Worm (Caenorhabditis elegans): Measurements from ENCODE around the gene K06H6.5.

DNA sequence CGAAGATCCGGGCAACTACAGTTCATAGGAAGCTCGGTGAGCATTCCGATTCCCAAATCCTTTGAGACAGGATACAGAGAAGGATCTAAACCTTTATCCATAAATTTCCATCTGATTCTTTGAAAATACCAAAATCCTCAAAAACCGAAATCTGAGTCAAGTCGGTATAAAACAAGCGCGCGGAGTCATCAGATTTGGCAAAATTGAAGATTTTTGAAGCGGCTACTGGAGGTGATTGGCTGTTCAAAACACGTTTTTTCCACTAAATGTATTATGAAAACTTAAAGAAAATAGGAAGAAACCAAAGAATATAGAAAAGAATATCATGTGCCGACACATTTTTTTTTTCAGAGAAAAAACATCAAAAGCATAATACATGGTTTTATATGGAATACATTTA lies 1.5 kb upstream of the K06H6.5 start, which contains the start of gene C14C6.13:
- TF ChIP-seq dpl-1 (GFP tag; optimal IDR thresholded peaks at IDR 0.05) (no peak), mdl-1 (tag; optimal IDR thresholded peaks at IDR 0.05) (no peak), daf-12 (tag; optimal IDR thresholded peaks at IDR 0.05) (no peak), ZK546.5 (tag; optimal IDR thresholded peaks at IDR 0.05) (no peak), nhr-10 (tag; optimal IDR thresholded peaks at IDR 0.05) (no peak), nhr-77 (tag; optimal IDR thresholded peaks at IDR 0.05) (no peak), lim-7 (GFP tag; IDR thresholded peaks at IDR 0.05) (no peak), ctbp-1 (GFP tag; IDR thresholded peaks at IDR 0.05) (no peak), duxl-1 (tag; optimal IDR thresholded peaks at IDR 0.05; ENCODE audit: poor library complexity) (no peak), nhr-11 (tag; optimal IDR thresholded peaks at IDR 0.05) (no peak), ceh-28 (tag; optimal IDR thresholded peaks at IDR 0.05) (no peak), mxl-3 (GFP tag; optimal IDR thresholded peaks at IDR 0.05) (no peak), unc-39 (tag; optimal IDR thresholded peaks at IDR 0.05) (no peak), hlh-30 (tag; optimal IDR thresholded peaks at IDR 0.05; ENCODE audit: insufficient read depth) (no peak)

Data from whole organism, L4 larva.